Fruit fly (Drosophila melanogaster) whole organism, embryonic: Measurements from ENCODE around the gene CG13053.

ENCODE experiments used
- CG12104 ChIP-seq: fragments of 200-800 bp; sonication (Bioruptor generic); optimal IDR thresholded peaks from 3 replicates; lab custom pipeline; 2016; ENCODE audit warnings: missing biosample characterization, missing genetic modification characterization
- CG13894 ChIP-seq: fragments of 200-800 bp; sonication (Bioruptor generic); optimal IDR thresholded peaks from 3 replicates; lab custom pipeline; 2018; ENCODE audit warnings: missing biosample characterization, mild to moderate bottlenecking, missing genetic modification characterization, moderate library complexity
- CG14667 ChIP-seq: fragments of 200-800 bp; sonication (Bioruptor generic); IDR thresholded peaks from 2 replicates; pipeline ENCODE4 v1.3.6; 2022; ENCODE audit warnings: missing biosample characterization, missing genetic modification characterization
- CG14965 ChIP-seq: fragments of 200-800 bp; sonication (Bioruptor generic); optimal IDR thresholded peaks from 2 replicates; lab custom pipeline; 2016; ENCODE audit warnings: missing biosample characterization, missing genetic modification characterization, borderline replicate concordance
- CG1602 ChIP-seq: fragments of 200-800 bp; sonication (Bioruptor generic); optimal IDR thresholded peaks from 3 replicates; lab custom pipeline; 2016; ENCODE audit warnings: missing biosample characterization, missing genetic modification characterization
- CG1832 ChIP-seq: fragments of 200-800 bp; sonication (Bioruptor generic); optimal IDR thresholded peaks from 2 replicates; lab custom pipeline; 2017; ENCODE audit warnings: missing biosample characterization, mild to moderate bottlenecking, missing genetic modification characterization, inconsistent platforms
- CG18599 ChIP-seq: fragments of 200-800 bp; sonication (Bioruptor generic); optimal IDR thresholded peaks from 3 replicates; lab custom pipeline; 2017; ENCODE audit warnings: missing biosample characterization, missing genetic modification characterization, mild to moderate bottlenecking, moderate library complexity, missing genetic modification reagents
- CG32767 ChIP-seq: fragments of 200-800 bp; sonication (Bioruptor generic); IDR thresholded peaks from 2 replicates; pipeline ENCODE4 v1.3.6; 2022; ENCODE audit warnings: missing biosample characterization, missing genetic modification characterization
- CG3407 ChIP-seq: fragments of 200-800 bp; sonication (Bioruptor generic); optimal IDR thresholded peaks from 2 replicates; lab custom pipeline; 2018; ENCODE audit warnings: missing biosample characterization, mild to moderate bottlenecking, missing genetic modification characterization
- CG4820 ChIP-seq: fragments of 200-800 bp; sonication (Bioruptor generic); optimal IDR thresholded peaks from 3 replicates; lab custom pipeline; 2016; ENCODE audit warnings: missing biosample characterization, missing genetic modification characterization
- CG6791 ChIP-seq: fragments of 200-800 bp; sonication (Bioruptor generic); IDR thresholded peaks from 3 replicates; pipeline ENCODE4 v1.3.6; 2022; ENCODE audit warnings: missing biosample characterization, missing genetic modification characterization; ENCODE audit not compliant: partially characterized antibody
- CG7963 ChIP-seq: fragments of 200-800 bp; sonication (Bioruptor generic); IDR thresholded peaks from 3 replicates; pipeline ENCODE4 v1.3.6; 2022; ENCODE audit warnings: missing biosample characterization, missing genetic modification characterization; ENCODE audit not compliant: partially characterized antibody
- CG8388 ChIP-seq: fragments of 200-800 bp; sonication (Bioruptor generic); optimal IDR thresholded peaks from 2 replicates; lab custom pipeline; 2019; ENCODE audit warnings: missing biosample characterization, mild to moderate bottlenecking, missing genetic modification characterization, moderate library complexity
- Doc3 ChIP-seq: fragments of 200-800 bp; sonication (Bioruptor generic); IDR thresholded peaks from 3 replicates; pipeline ENCODE4 v1.3.6; 2022; ENCODE audit warnings: missing biosample characterization, missing genetic modification characterization; ENCODE audit not compliant: partially characterized antibody
- NfI ChIP-seq: fragments of 200-800 bp; sonication (Bioruptor generic); optimal IDR thresholded peaks from 3 replicates; lab custom pipeline; 2018; ENCODE audit warnings: missing biosample characterization, mild to moderate bottlenecking, missing genetic modification characterization, moderate library complexity
- bbx ChIP-seq: fragments of 200-800 bp; sonication (Bioruptor generic); IDR thresholded peaks from 2 replicates; pipeline ENCODE4 v1.3.6; 2022; ENCODE audit warnings: missing biosample characterization, missing genetic modification characterization; ENCODE audit not compliant: partially characterized antibody
- crc ChIP-seq: fragments of 200-800 bp; sonication (Bioruptor generic); optimal IDR thresholded peaks from 2 replicates; lab custom pipeline; 2016; ENCODE audit warnings: missing biosample characterization, missing genetic modification characterization
- fd64A ChIP-seq: fragments of 200-800 bp; sonication (Bioruptor generic); optimal IDR thresholded peaks from 3 replicates; lab custom pipeline; 2018; ENCODE audit warnings: missing biosample characterization, mild to moderate bottlenecking, missing genetic modification characterization
- grn ChIP-seq: fragments of 200-800 bp; sonication (Bioruptor generic); optimal IDR thresholded peaks from 3 replicates; lab custom pipeline; 2017; ENCODE audit warnings: missing biosample characterization, missing genetic modification characterization
- gsb ChIP-seq: fragments of 200-800 bp; sonication (Bioruptor generic); IDR thresholded peaks from 2 replicates; pipeline ENCODE4 v1.3.6; 2022; ENCODE audit warnings: missing biosample characterization, missing genetic modification characterization
- mam ChIP-seq: fragments of 200-800 bp; sonication (Bioruptor generic); optimal IDR thresholded peaks from 3 replicates; lab custom pipeline; 2016; ENCODE audit warnings: missing biosample characterization, missing genetic modification characterization
- nerfin-1 ChIP-seq: fragments of 200-800 bp; sonication (Bioruptor generic); optimal IDR thresholded peaks from 3 replicates; lab custom pipeline; 2019; ENCODE audit warnings: missing biosample characterization, mild to moderate bottlenecking, missing genetic modification characterization, moderate library complexity
- nom ChIP-seq: fragments of 200-800 bp; sonication (Bioruptor generic); optimal IDR thresholded peaks from 2 replicates; lab custom pipeline; 2017; ENCODE audit warnings: missing biosample characterization, missing genetic modification characterization, mild to moderate bottlenecking, moderate library complexity, missing genetic modification reagents
- pho ChIP-seq: fragments of 200-800 bp; sonication (Bioruptor generic); optimal IDR thresholded peaks from 2 replicates; lab custom pipeline; 2016; ENCODE audit warnings: missing biosample characterization, missing genetic modification characterization
- rib ChIP-seq: fragments of 200-800 bp; sonication (Bioruptor generic); IDR thresholded peaks from 2 replicates; pipeline ENCODE4 v1.3.6; 2022; ENCODE audit warnings: missing biosample characterization, missing genetic modification characterization
- seq ChIP-seq: fragments of 200-800 bp; sonication (Bioruptor generic); IDR thresholded peaks from 2 replicates; pipeline ENCODE4 v1.3.6; 2022; ENCODE audit warnings: missing biosample characterization, missing genetic modification characterization
- zf30C ChIP-seq: fragments of 200-800 bp; sonication (Bioruptor generic); optimal IDR thresholded peaks from 3 replicates; lab custom pipeline; 2018; ENCODE audit warnings: missing biosample characterization, mild to moderate bottlenecking, missing genetic modification characterization

CG13053 gene

dm6 chr3L:16211156-16211935 is 48.2 kb downstream of the CG13053 start (continued):
- no peak for TF ChIP-seq bbx (GFP tag; lab: Robert Waterston, UW)
- TF ChIP-seq CG13894 (tag; lab: Kevin White, UChicago): no peak
- peak; percentile 24 for TF ChIP-seq CG8388
- TF ChIP-seq seq: no peak
- TF ChIP-seq CG4820 (GFP tag; lab: Kevin White, UChicago): no peak
- no peak for TF ChIP-seq CG3407
- no peak for TF ChIP-seq pho (GFP tag; lab: Kevin White, UChicago)
- no peak for TF ChIP-seq mam (GFP tag; lab: Kevin White, UChicago)
- no peak for TF ChIP-seq CG14965
- no peak for TF ChIP-seq CG32767 (GFP tag; lab: Robert Waterston, UW)
- no peak for TF ChIP-seq crc (GFP tag; lab: Kevin White, UChicago)
- no peak for TF ChIP-seq NfI (GFP tag; lab: Kevin White, UChicago)
- TF ChIP-seq CG18599 (GFP tag; lab: Kevin White, UChicago): no peak
- TF ChIP-seq grn (GFP tag; lab: Kevin White, UChicago): no peak
- no peak for TF ChIP-seq gsb (GFP tag; lab: Robert Waterston, UW)
- TF ChIP-seq Doc3 (GFP tag; lab: Robert Waterston, UW): no peak
- no peak for TF ChIP-seq zf30C (GFP tag; lab: Kevin White, UChicago)
- TF ChIP-seq CG12104 (GFP tag; lab: Kevin White, UChicago): no peak
- TF ChIP-seq CG7963 (GFP tag; lab: Robert Waterston, UW): no peak
- TF ChIP-seq CG1832: peak; percentile 74
- no peak for TF ChIP-seq CG6791 (GFP tag; lab: Robert Waterston, UW)
- TF ChIP-seq fd64A (GFP tag; lab: Kevin White, UChicago): no peak
- no peak for TF ChIP-seq CG1602 (GFP tag; lab: Kevin White, UChicago)
- TF ChIP-seq rib: no peak
- no peak for TF ChIP-seq CG14667

dm6 chr3L:16209641-16210040 is 49.9 kb downstream of the CG13053 start:
- TF ChIP-seq nerfin-1 (tag; lab: Kevin White, UChicago) (no peak), nom (GFP tag; lab: Kevin White, UChicago) (peak; percentile 70)
